Worm (Caenorhabditis elegans): ENCODE results near the gene F46G10.1.

DNA sequence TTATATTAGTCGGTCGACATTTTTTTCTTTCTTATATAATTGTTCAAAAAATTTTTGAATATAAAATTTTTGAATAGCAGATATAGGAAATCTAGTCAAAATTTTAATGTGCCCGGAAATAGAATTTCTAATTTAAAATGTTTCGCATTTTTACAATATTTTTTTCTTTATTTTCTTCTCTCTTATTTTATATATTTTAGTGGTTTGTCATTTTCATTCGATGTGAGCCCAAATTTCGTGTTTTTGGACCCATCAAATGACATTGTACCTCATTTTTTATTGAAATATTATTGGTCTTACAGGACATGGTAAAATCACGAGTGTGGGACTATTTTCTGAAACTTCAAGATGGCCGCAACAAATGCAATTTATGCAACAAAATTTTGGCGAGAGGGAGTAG is 49.4 kb downstream of the F46G10.1 start, which contains the start of gene K09A11.1:
- no peak for TF ChIP-seq mdl-1 (tag; optimal IDR thresholded peaks at IDR 0.05)
- no peak for TF ChIP-seq nhr-12 (tag; optimal IDR thresholded peaks at IDR 0.05)
- TF ChIP-seq unc-39 (tag; optimal IDR thresholded peaks at IDR 0.05) = no peak
- TF ChIP-seq C34F6.9 (tag; optimal IDR thresholded peaks at IDR 0.05) = no peak

All from whole organism, L2 larva.